Worm (Caenorhabditis elegans): Measurements from ENCODE around the gene stt-3.

stt-3 gene

ce11 chrIII:6240528-6240927 is 7.9 kb upstream of the stt-3 start, which contains the start of gene T12A2.3:
Gene T12A2.3, plus strand, starts transcription at chrIII:6240828.
- TF ChIP-seq ceh-34 (tag; optimal IDR thresholded peaks at IDR 0.05) (no peak), fkh-10 (GFP tag; optimal IDR thresholded peaks at IDR 0.05) (no peak), ceh-30 (tag; optimal IDR thresholded peaks at IDR 0.05) (no peak), pros-1 (tag; optimal IDR thresholded peaks at IDR 0.05) (no peak), mec-3 (tag; optimal IDR thresholded peaks at IDR 0.05; ENCODE audit: borderline replicate concordance) (no peak), nhr-232 (tag; optimal IDR thresholded peaks at IDR 0.05) (no peak), elt-4 (tag; optimal IDR thresholded peaks at IDR 0.05) (no peak), ztf-16 (tag; optimal IDR thresholded peaks at IDR 0.05) (no peak), pax-1 (tag; optimal IDR thresholded peaks at IDR 0.05) (no peak), hlh-13 (GFP tag; optimal IDR thresholded peaks at IDR 0.05) (no peak), ceh-9 (tag; optimal IDR thresholded peaks at IDR 0.05) (no peak), dmd-4 (tag; optimal IDR thresholded peaks at IDR 0.05; ENCODE audit: borderline replicate concordance) (no peak), sox-4 (tag; optimal IDR thresholded peaks at IDR 0.05) (no peak), nhr-11 (tag; optimal IDR thresholded peaks at IDR 0.05) (no peak), C08G9.2 (tag; optimal IDR thresholded peaks at IDR 0.05) (no peak), sox-2 (GFP tag; IDR thresholded peaks at IDR 0.05) (no peak), ceh-14 (tag; optimal IDR thresholded peaks at IDR 0.05) (no peak), ceh-6 (GFP tag; optimal IDR thresholded peaks at IDR 0.05) (no peak)

ce11 chrIII:6245728-6246127 is 2.7 kb upstream of the stt-3 start, which contains the start of gene bcas-2:
Gene bcas-2, minus strand, starts transcription at chrIII:6245828.
- TF ChIP-seq hlh-15 (tag; optimal IDR thresholded peaks at IDR 0.05) (no peak), unc-3 (GFP tag; conservative IDR thresholded peaks at IDR 0.05) (no peak), unc-3 (tag; optimal IDR thresholded peaks at IDR 0.05) (no peak), pat-9 (tag; optimal IDR thresholded peaks at IDR 0.05) (no peak), C08G9.2 (tag; optimal IDR thresholded peaks at IDR 0.05) (no peak), ceh-22 (tag; optimal IDR thresholded peaks at IDR 0.05) (no peak), Y22D7AL.16 (tag; optimal IDR thresholded peaks at IDR 0.05) (no peak), ceh-18 (tag; optimal IDR thresholded peaks at IDR 0.05) (no peak), sox-2 (GFP tag; IDR thresholded peaks at IDR 0.05) (no peak), dmd-4 (tag; optimal IDR thresholded peaks at IDR 0.05; ENCODE audit: borderline replicate concordance) (no peak), unc-42 (tag; optimal IDR thresholded peaks at IDR 0.05) (no peak), dve-1 (tag; optimal IDR thresholded peaks at IDR 0.05) (no peak), unc-55 (GFP tag; optimal IDR thresholded peaks at IDR 0.05) (no peak), ama-1 (optimal IDR thresholded peaks at IDR 0.05) (no peak), lin-11 (tag; optimal IDR thresholded peaks at IDR 0.05) (no peak)

ce11 chrIII:6251511-6251910 is 3.1 kb downstream of the stt-3 start, which contains the start of gene amdh-1:
Gene amdh-1, plus strand, starts transcription at chrIII:6251811.
- TF ChIP-seq ceh-45 (GFP tag; IDR thresholded peaks at IDR 0.05), result no peak
- TF ChIP-seq elt-2 (tag; optimal IDR thresholded peaks at IDR 0.05), result no peak
- TF ChIP-seq pha-2 (tag; optimal IDR thresholded peaks at IDR 0.05), result no peak
- TF ChIP-seq eyg-1 (tag; optimal IDR thresholded peaks at IDR 0.05), result no peak
- no peak for TF ChIP-seq tbx-2 (tag; optimal IDR thresholded peaks at IDR 0.05)
- no peak for TF ChIP-seq lim-6 (tag; optimal IDR thresholded peaks at IDR 0.05)
- no peak for TF ChIP-seq C38D4.7 (GFP tag; optimal IDR thresholded peaks at IDR 0.05)
- no peak for TF ChIP-seq unc-42 (tag; optimal IDR thresholded peaks at IDR 0.05)
- TF ChIP-seq dmd-4 (tag; optimal IDR thresholded peaks at IDR 0.05; ENCODE audit: borderline replicate concordance), result no peak
- no peak for TF ChIP-seq ceh-18 (tag; optimal IDR thresholded peaks at IDR 0.05)
- no peak for TF ChIP-seq gmeb-2 (tag; optimal IDR thresholded peaks at IDR 0.05)
- TF ChIP-seq K09A11.1 (tag; optimal IDR thresholded peaks at IDR 0.05; ENCODE audit: insufficient read depth), result no peak

ce11 chrIII:6254737-6255136 is 6.3 kb downstream of the stt-3 start, which contains the start of gene srg-8:
Gene srg-8, minus strand, starts transcription at chrIII:6254837.
- TF ChIP-seq ceh-31 (tag; optimal IDR thresholded peaks at IDR 0.05), result no peak
- TF ChIP-seq elt-4 (tag; optimal IDR thresholded peaks at IDR 0.05), result no peak
- TF ChIP-seq gmeb-2 (tag; optimal IDR thresholded peaks at IDR 0.05), result no peak
- no peak for TF ChIP-seq hlh-15 (tag; optimal IDR thresholded peaks at IDR 0.05)
- TF ChIP-seq tbx-7 (tag; optimal IDR thresholded peaks at IDR 0.05), result no peak
- TF ChIP-seq pha-4 (tag; optimal IDR thresholded peaks at IDR 0.05), result no peak
- no peak for TF ChIP-seq T23F11.4 (GFP tag; optimal IDR thresholded peaks at IDR 0.05)
